Fruit fly (Drosophila melanogaster) whole organism, prepupa: ENCODE data around the gene TwdlB.

ENCODE experiments used
- Blimp-1 ChIP-seq: fragments of 200-800 bp; sonication (Bioruptor generic); optimal IDR thresholded peaks from 3 replicates; lab custom pipeline; 2017; ENCODE audit warnings: missing biosample characterization, missing genetic modification characterization, mild to moderate bottlenecking, moderate library complexity, missing genetic modification reagents
- CG10669 ChIP-seq: fragments of 200-800 bp; sonication (Bioruptor generic); optimal IDR thresholded peaks from 3 replicates; lab custom pipeline; 2018; ENCODE audit warnings: missing biosample characterization, mild to moderate bottlenecking, missing genetic modification characterization, moderate library complexity
- CG11762 ChIP-seq: fragments of 200-800 bp; sonication (Bioruptor generic); optimal IDR thresholded peaks from 3 replicates; lab custom pipeline; 2016; ENCODE audit warnings: missing biosample characterization, missing genetic modification characterization; ENCODE audit not compliant: insufficient read depth
- CG16779 ChIP-seq: fragments of 200-800 bp; sonication (Bioruptor generic); optimal IDR thresholded peaks from 3 replicates; lab custom pipeline; 2017; ENCODE audit warnings: missing biosample characterization, mild to moderate bottlenecking, missing genetic modification characterization
- CG3032 ChIP-seq: fragments of 200-800 bp; optimal IDR thresholded peaks from 2 replicates; lab custom pipeline; 2019; ENCODE audit warnings: missing biosample characterization, mild to moderate bottlenecking, missing genetic modification characterization, moderate library complexity
- CG32006 ChIP-seq: fragments of 200-800 bp; sonication (Bioruptor generic); optimal IDR thresholded peaks from 3 replicates; lab custom pipeline; 2017; ENCODE audit warnings: missing biosample characterization, mild to moderate bottlenecking, missing genetic modification characterization
- CG3919 ChIP-seq: fragments of 200-800 bp; sonication (Bioruptor generic); optimal IDR thresholded peaks from 3 replicates; lab custom pipeline; 2016; ENCODE audit warnings: missing biosample characterization, missing genetic modification characterization
- CG6792 ChIP-seq: fragments of 200-800 bp; sonication (Bioruptor generic); optimal IDR thresholded peaks from 3 replicates; lab custom pipeline; 2016; ENCODE audit warnings: missing biosample characterization, missing genetic modification characterization
- CG6854 ChIP-seq: fragments of 200-800 bp; sonication (Bioruptor generic); optimal IDR thresholded peaks from 2 replicates; lab custom pipeline; 2017; ENCODE audit warnings: missing biosample characterization, mild to moderate bottlenecking, missing genetic modification characterization
- CG7368 ChIP-seq: fragments of 200-800 bp; sonication (Bioruptor generic); optimal IDR thresholded peaks from 3 replicates; lab custom pipeline; 2016; ENCODE audit warnings: missing biosample characterization, missing genetic modification characterization
- CG8319 ChIP-seq: fragments of 200-800 bp; sonication (Bioruptor generic); optimal IDR thresholded peaks from 3 replicates; lab custom pipeline; 2016; ENCODE audit warnings: missing biosample characterization, missing genetic modification characterization
- CG8632 ChIP-seq: fragments of 200-800 bp; sonication (Bioruptor generic); optimal IDR thresholded peaks from 3 replicates; lab custom pipeline; 2016; ENCODE audit warnings: missing biosample characterization, missing genetic modification characterization
- CG9139 ChIP-seq: fragments of 200-800 bp; sonication (Bioruptor generic); optimal IDR thresholded peaks from 3 replicates; lab custom pipeline; 2017; ENCODE audit warnings: missing biosample characterization, mild to moderate bottlenecking, missing genetic modification characterization
- Ets96B ChIP-seq: fragments of 200-800 bp; optimal IDR thresholded peaks from 2 replicates; lab custom pipeline; 2019; ENCODE audit warnings: missing biosample characterization, mild to moderate bottlenecking, missing genetic modification characterization, moderate library complexity
- Hr38 ChIP-seq: sonication (Bioruptor generic); optimal IDR thresholded peaks from 2 replicates; lab custom pipeline; 2016; ENCODE audit warnings: missing biosample characterization, missing genetic modification characterization
- Hr39 ChIP-seq: fragments of 200-800 bp; sonication (Bioruptor generic); optimal IDR thresholded peaks from 2 replicates; lab custom pipeline; 2016; ENCODE audit warnings: missing biosample characterization, missing genetic modification characterization
- Met ChIP-seq: fragments of 200-800 bp; sonication (Bioruptor generic); optimal IDR thresholded peaks from 3 replicates; lab custom pipeline; 2016; ENCODE audit warnings: missing biosample characterization, missing genetic modification characterization
- OdsH ChIP-seq: fragments of 200-800 bp; sonication (Bioruptor generic); optimal IDR thresholded peaks from 3 replicates; lab custom pipeline; 2016; ENCODE audit warnings: missing biosample characterization, missing genetic modification characterization
- Sox102F ChIP-seq: fragments of 200-800 bp; sonication (Bioruptor generic); optimal IDR thresholded peaks from 2 replicates; lab custom pipeline; 2016; ENCODE audit warnings: missing biosample characterization, mild to moderate bottlenecking, missing genetic modification characterization
- Sox14 ChIP-seq: fragments of 200-800 bp; sonication (Bioruptor generic); optimal IDR thresholded peaks from 3 replicates; lab custom pipeline; 2016; ENCODE audit warnings: missing biosample characterization, missing genetic modification characterization
- Sox15 ChIP-seq: fragments of 200-800 bp; sonication (Bioruptor generic); optimal IDR thresholded peaks from 3 replicates; lab custom pipeline; 2016; ENCODE audit warnings: missing biosample characterization, missing genetic modification characterization
- achi ChIP-seq: fragments of 200-800 bp; sonication (Bioruptor generic); optimal IDR thresholded peaks from 3 replicates; lab custom pipeline; 2016; ENCODE audit warnings: missing biosample characterization, missing genetic modification characterization
- acj6 ChIP-seq: fragments of 200-800 bp; sonication (Bioruptor generic); optimal IDR thresholded peaks from 3 replicates; lab custom pipeline; 2016; ENCODE audit warnings: missing biosample characterization, missing genetic modification characterization
- dsx ChIP-seq: fragments of 200-800 bp; optimal IDR thresholded peaks from 3 replicates; lab custom pipeline; 2019; ENCODE audit warnings: missing biosample characterization, mild to moderate bottlenecking, missing genetic modification characterization, moderate library complexity; ENCODE audit not compliant: poor library complexity, severe bottlenecking
- eg ChIP-seq: fragments of 200-800 bp; sonication (Bioruptor generic); IDR thresholded peaks from 3 replicates; pipeline ENCODE4 v1.3.6; 2022; ENCODE audit warnings: missing biosample characterization, missing genetic modification characterization
- fd59A ChIP-seq: fragments of 200-800 bp; sonication (Bioruptor generic); optimal IDR thresholded peaks from 2 replicates; lab custom pipeline; 2017; ENCODE audit warnings: missing biosample characterization, mild to moderate bottlenecking, missing genetic modification characterization, missing genetic modification reagents
- lz ChIP-seq: fragments of 200-800 bp; sonication (Bioruptor generic); optimal IDR thresholded peaks from 3 replicates; lab custom pipeline; 2016; ENCODE audit warnings: missing biosample characterization, missing genetic modification characterization
- net ChIP-seq: fragments of 200-800 bp; sonication (Bioruptor generic); optimal IDR thresholded peaks from 3 replicates; lab custom pipeline; 2016; ENCODE audit warnings: missing biosample characterization, missing genetic modification characterization
- pdm3 ChIP-seq: fragments of 200-800 bp; sonication (Bioruptor generic); optimal IDR thresholded peaks from 3 replicates; lab custom pipeline; 2016; ENCODE audit warnings: missing biosample characterization, missing genetic modification characterization
- salr ChIP-seq, 2 experiments: fragments of 200-800 bp; sonication (Bioruptor generic); optimal IDR thresholded peaks; 3 replicates each; lab custom pipeline; 2016 to 2018; ENCODE audit warnings: missing biosample characterization in 2 of 2, missing genetic modification characterization in 2 of 2, mild to moderate bottlenecking in 1 of 2
- spab ChIP-seq: fragments of 200-800 bp; sonication (Bioruptor generic); optimal IDR thresholded peaks from 2 replicates; lab custom pipeline; 2017; ENCODE audit warnings: missing biosample characterization, mild to moderate bottlenecking, missing genetic modification characterization, missing genetic modification reagents
- topi ChIP-seq: fragments of 200-800 bp; sonication (Bioruptor generic); optimal IDR thresholded peaks from 3 replicates; lab custom pipeline; 2016; ENCODE audit warnings: missing biosample characterization, missing genetic modification characterization
- vri ChIP-seq: fragments of 200-800 bp; sonication (Bioruptor generic); optimal IDR thresholded peaks from 3 replicates; lab custom pipeline; 2016; ENCODE audit warnings: missing biosample characterization, mild to moderate bottlenecking, missing genetic modification characterization

TwdlB gene

dm6 chr3R:26629618-26630017 lies 6.3 kb upstream of the TwdlB start, which contains the start of gene TwdlJ:
TwdlJ (plus strand) TSS chr3R:26629918.
- no peak for TF ChIP-seq Ets96B (tag; lab: Kevin White, UChicago)
- no peak for TF ChIP-seq Sox14 (GFP tag; lab: Kevin White, UChicago)
- TF ChIP-seq Sox102F (GFP tag; lab: Kevin White, UChicago), result no peak
- TF ChIP-seq OdsH (GFP tag; lab: Kevin White, UChicago), result no peak
- no peak for TF ChIP-seq Blimp-1 (GFP tag; lab: Kevin White, UChicago)
- no peak for TF ChIP-seq CG6854 (GFP tag; lab: Kevin White, UChicago)
- TF ChIP-seq CG32006 (GFP tag; lab: Kevin White, UChicago), result no peak
- no peak for TF ChIP-seq CG7368 (GFP tag; lab: Kevin White, UChicago)
- no peak for TF ChIP-seq CG16779 (tag; lab: Kevin White, UChicago)
- TF ChIP-seq Hr39, result no peak
- TF ChIP-seq eg (GFP tag; lab: Robert Waterston, UW), result no peak
- TF ChIP-seq salr (GFP tag; optimal IDR thresholded peaks at IDR 0.05; lab: Kevin White, UChicago), result no peak

- TF ChIP-seq CG10669 (GFP tag; lab: Kevin White, UChicago) (no peak), CG3919 (no peak), Hr38 (GFP tag; lab: Kevin White, UChicago) (no peak), CG32006 (GFP tag; lab: Kevin White, UChicago) (no peak), vri (GFP tag; lab: Kevin White, UChicago) (no peak), CG8632 (GFP tag; lab: Kevin White, UChicago) (no peak), net (no peak), Met (GFP tag; lab: Kevin White, UChicago) (no peak), Hr39 (no peak), fd59A (GFP tag; lab: Kevin White, UChicago) (no peak), Sox15 (GFP tag; lab: Kevin White, UChicago) (no peak)
Measured at dm6 chr3R:26628624-26629023, 5.3 kb upstream of the TwdlB start, which contains the start of gene TwdlK. TwdlK (minus strand) TSS chr3R:26628724.

- TF ChIP-seq OdsH (GFP tag; lab: Kevin White, UChicago) (no peak), topi (GFP tag; lab: Kevin White, UChicago) (no peak), dsx (GFP tag; lab: Kevin White, UChicago) (no peak), net (no peak), achi (GFP tag; lab: Kevin White, UChicago) (no peak), pdm3 (no peak), CG6854 (GFP tag; lab: Kevin White, UChicago) (no peak), lz (GFP tag; lab: Kevin White, UChicago) (no peak), CG8319 (GFP tag; lab: Kevin White, UChicago) (no peak), CG3919 (no peak), vri (GFP tag; lab: Kevin White, UChicago) (no peak), eg (GFP tag; lab: Robert Waterston, UW) (no peak), CG16779 (tag; lab: Kevin White, UChicago) (no peak), Met (GFP tag; lab: Kevin White, UChicago) (no peak), CG3032 (tag; lab: Kevin White, UChicago) (no peak), spab (GFP tag; lab: Kevin White, UChicago) (no peak), CG7368 (GFP tag; lab: Kevin White, UChicago) (no peak), CG11762 (no peak), acj6 (GFP tag; lab: Kevin White, UChicago) (no peak), CG6792 (GFP tag; lab: Kevin White, UChicago) (no peak)
- TF ChIP-seq, all 60 proteins: peak for 0
Measured at dm6 chr3R:26626638-26627037, 3.3 kb upstream of the TwdlB start, which contains the start of gene TwdlO. TwdlO (minus strand) TSS chr3R:26626738.

- TF ChIP-seq CG9139 (GFP tag; lab: Kevin White, UChicago), result no peak
Measured at dm6 chr3R:26625552-26625951, 2.2 kb upstream of the TwdlB start, which contains the start of gene TwdlL. TwdlL (minus strand) TSS chr3R:26625652.
